Worm (Caenorhabditis elegans) whole organism, mixed stage, embryonic: ENCODE data around the gene srsx-27.

ENCODE experiments used
- M03D4.4 ChIP-seq: sonication (generic microtip); optimal IDR thresholded peaks from 2 replicates; lab custom pipeline; 2017; ENCODE audit warnings: mild to moderate bottlenecking, missing genetic modification characterization, missing compliant biosample characterization
- bed-3 ChIP-seq: fragments of 200-800 bp; sonication (Bioruptor generic); optimal IDR thresholded peaks from 3 replicates; lab custom pipeline; 2018; ENCODE audit warnings: mild to moderate bottlenecking, missing genetic modification characterization, moderate library complexity, missing compliant biosample characterization
- blmp-1 ChIP-seq: fragments of 150-350 bp; optimal IDR thresholded peaks from 2 replicates; lab custom pipeline; 2014; ENCODE audit warnings: missing biosample characterization, missing genetic modification characterization
- ceh-39 ChIP-seq: fragments of 150-350 bp; optimal IDR thresholded peaks from 2 replicates; lab custom pipeline; 2014; ENCODE audit warnings: missing biosample characterization, missing genetic modification characterization
- ceh-43 ChIP-seq: fragments of 200-800 bp; sonication (Bioruptor generic); optimal IDR thresholded peaks from 2 replicates; lab custom pipeline; 2018; ENCODE audit warnings: mild to moderate bottlenecking, missing genetic modification characterization, moderate library complexity, missing compliant biosample characterization
- ceh-83 ChIP-seq: fragments of 200-800 bp; sonication (Bioruptor generic); optimal IDR thresholded peaks from 2 replicates; lab custom pipeline; 2018; ENCODE audit warnings: mild to moderate bottlenecking, missing genetic modification characterization, missing compliant biosample characterization
- ces-1 ChIP-seq: fragments of 150-350 bp; optimal IDR thresholded peaks from 2 replicates; lab custom pipeline; 2014; ENCODE audit warnings: missing biosample characterization, missing genetic modification reagents, missing genetic modification characterization
- cnd-1 ChIP-seq: fragments of 200-800 bp; sonication (Bioruptor generic); optimal IDR thresholded peaks from 2 replicates; lab custom pipeline; 2018; ENCODE audit warnings: mild to moderate bottlenecking, missing genetic modification characterization, missing compliant biosample characterization
- drap-1 ChIP-seq: fragments of 200-800 bp; sonication (Bioruptor generic); optimal IDR thresholded peaks from 3 replicates; lab custom pipeline; 2018; ENCODE audit warnings: mild to moderate bottlenecking, missing genetic modification characterization, missing compliant biosample characterization
- elt-1 ChIP-seq: sonication (generic microtip); optimal IDR thresholded peaks from 2 replicates; lab custom pipeline; 2017; ENCODE audit warnings: missing genetic modification characterization, mild to moderate bottlenecking, missing compliant biosample characterization, antibody characterized with exemption, moderate library complexity, borderline replicate concordance; ENCODE audit not compliant: insufficient read depth
- elt-3 ChIP-seq: fragments of 150-350 bp; optimal IDR thresholded peaks from 2 replicates; lab custom pipeline; 2014; ENCODE audit warnings: missing biosample characterization, missing genetic modification characterization
- ham-2 ChIP-seq: fragments of 200-800 bp; sonication (Bioruptor generic); optimal IDR thresholded peaks from 2 replicates; lab custom pipeline; 2018; ENCODE audit warnings: mild to moderate bottlenecking, missing genetic modification characterization, missing compliant biosample characterization
- hlh-1 ChIP-seq: fragments of 150-350 bp; optimal IDR thresholded peaks from 2 replicates; lab custom pipeline; 2014; ENCODE audit warnings: missing biosample characterization, missing genetic modification reagents, missing genetic modification characterization
- lin-13 ChIP-seq: fragments of 150-350 bp; optimal IDR thresholded peaks from 2 replicates; lab custom pipeline; 2014; ENCODE audit warnings: missing biosample characterization, missing genetic modification characterization
- lin-32 ChIP-seq: fragments of 200-800 bp; sonication (Bioruptor generic); optimal IDR thresholded peaks from 2 replicates; lab custom pipeline; 2018; ENCODE audit warnings: mild to moderate bottlenecking, missing genetic modification characterization, missing compliant biosample characterization
- lsy-2 ChIP-seq: fragments of 150-350 bp; optimal IDR thresholded peaks from 2 replicates; lab custom pipeline; 2014; ENCODE audit warnings: missing biosample characterization, missing genetic modification characterization
- mab-5 ChIP-seq: fragments of 150-350 bp; optimal IDR thresholded peaks from 2 replicates; lab custom pipeline; 2014; ENCODE audit warnings: missing biosample characterization, missing genetic modification characterization
- mep-1 ChIP-seq: fragments of 150-350 bp; optimal IDR thresholded peaks from 2 replicates; lab custom pipeline; 2017; ENCODE audit warnings: missing biosample characterization, missing genetic modification reagents, missing genetic modification characterization, inconsistent platforms
- mls-2 ChIP-seq: sonication (generic microtip); optimal IDR thresholded peaks from 2 replicates; lab custom pipeline; 2016; ENCODE audit warnings: mild to moderate bottlenecking, missing genetic modification characterization, moderate library complexity, missing compliant biosample characterization
- nhr-12 ChIP-seq: fragments of 150-350 bp; optimal IDR thresholded peaks from 2 replicates; lab custom pipeline; 2014; ENCODE audit warnings: missing biosample characterization, missing genetic modification characterization
- nhr-237 ChIP-seq: fragments of 150-350 bp; optimal IDR thresholded peaks from 2 replicates; lab custom pipeline; 2014; ENCODE audit warnings: missing biosample characterization, missing genetic modification characterization
- nhr-28 ChIP-seq: fragments of 150-350 bp; optimal IDR thresholded peaks from 2 replicates; lab custom pipeline; 2014; ENCODE audit warnings: missing biosample characterization, missing genetic modification characterization
- nhr-76 ChIP-seq: sonication (generic microtip); optimal IDR thresholded peaks from 2 replicates; lab custom pipeline; 2017; ENCODE audit warnings: missing biosample characterization, missing genetic modification characterization
- pha-4 ChIP-seq: fragments of 150-350 bp; optimal IDR thresholded peaks from 2 replicates; lab custom pipeline; 2018; ENCODE audit warnings: missing biosample characterization, missing genetic modification reagents, missing genetic modification characterization
- sem-2 ChIP-seq: fragments of 200-800 bp; sonication (Bioruptor generic); optimal IDR thresholded peaks from 2 replicates; lab custom pipeline; 2018; ENCODE audit warnings: mild to moderate bottlenecking, missing genetic modification characterization, missing compliant biosample characterization
- sptf-1 ChIP-seq: sonication (generic microtip); optimal IDR thresholded peaks from 2 replicates; lab custom pipeline; 2017; ENCODE audit warnings: mild to moderate bottlenecking, missing genetic modification characterization, moderate library complexity, missing compliant biosample characterization
- tbx-8 ChIP-seq: fragments of 200-800 bp; sonication (Bioruptor generic); optimal IDR thresholded peaks from 2 replicates; lab custom pipeline; 2018; ENCODE audit warnings: mild to moderate bottlenecking, missing genetic modification characterization, moderate library complexity, missing compliant biosample characterization
- unc-39 ChIP-seq: fragments of 150-350 bp; optimal IDR thresholded peaks from 2 replicates; lab custom pipeline; 2014; ENCODE audit warnings: missing biosample characterization, missing genetic modification characterization
- unc-62 ChIP-seq: fragments of 150-350 bp; optimal IDR thresholded peaks from 2 replicates; lab custom pipeline; 2014; ENCODE audit warnings: missing biosample characterization, missing genetic modification reagents, missing genetic modification characterization
- zip-8 ChIP-seq: fragments of 150-350 bp; optimal IDR thresholded peaks from 2 replicates; lab custom pipeline; 2014; ENCODE audit warnings: missing biosample characterization, missing genetic modification characterization
- ztf-11 ChIP-seq: fragments of 150-350 bp; optimal IDR thresholded peaks from 2 replicates; lab custom pipeline; 2014; ENCODE audit warnings: missing biosample characterization, missing genetic modification characterization

srsx-27 gene

DNA sequence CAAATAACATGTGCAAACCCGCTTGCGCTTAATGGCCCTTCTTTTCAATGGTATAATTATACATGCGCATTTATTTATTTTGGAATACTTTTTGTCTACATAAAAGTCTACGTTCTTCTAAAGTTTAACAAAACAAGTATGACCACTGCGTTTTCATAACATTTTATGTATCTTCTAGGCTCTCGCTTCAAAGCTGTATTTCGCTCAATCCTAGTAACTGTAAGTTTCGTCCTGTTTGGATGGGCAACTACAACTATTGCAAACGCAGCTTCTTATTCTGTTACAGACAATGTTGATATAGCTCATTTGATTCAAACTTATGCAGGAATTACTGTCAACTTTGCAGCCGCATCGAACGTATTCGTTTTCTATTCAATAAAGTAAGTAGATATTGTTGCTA lies at the start of gene srsx-27:
TSS of gene srsx-27 (plus strand) at position 301 of the 400 bp plus-strand sequence.
- TF ChIP-seq pha-4 (tag; lab: Kevin White, UChicago) (no peak), bed-3 (no peak), lsy-2 (no peak), nhr-76 (no peak), M03D4.4 (no peak), mep-1 (no peak)

DNA sequence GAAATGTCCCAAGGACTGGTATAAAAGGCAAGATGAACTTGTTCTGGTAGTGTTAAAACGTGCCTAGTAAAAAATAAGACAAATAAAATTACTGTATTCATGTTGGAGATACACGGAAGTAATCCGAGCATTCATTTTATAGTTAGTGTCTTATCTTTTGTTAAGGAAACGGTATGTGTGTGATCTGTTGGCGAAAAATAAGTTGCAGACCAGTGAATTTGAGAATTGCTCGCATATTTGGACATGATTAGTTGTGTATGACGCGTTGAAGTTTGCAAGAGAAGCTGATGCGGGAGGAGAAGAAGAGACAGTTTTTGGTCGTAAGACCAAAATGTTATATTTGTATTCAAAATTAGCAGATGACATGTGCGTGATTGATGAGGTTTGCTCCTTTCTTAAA lies 47.9 kb upstream of the srsx-27 start, which contains the start of gene C08B6.14:
TSS of gene C08B6.14 (minus strand) at position 101 of the 400 bp plus-strand sequence.
- no peak for TF ChIP-seq unc-62
- no peak for TF ChIP-seq tbx-8 (GFP tag; lab: Kevin White, UChicago)
- TF ChIP-seq hlh-1 (tag; lab: Kevin White, UChicago) = no peak
- TF ChIP-seq sem-2 (GFP tag; lab: Kevin White, UChicago) = no peak
- no peak for TF ChIP-seq blmp-1
- TF ChIP-seq elt-1 (tag; lab: Kevin White, UChicago) = no peak
- no peak for TF ChIP-seq mls-2
- no peak for TF ChIP-seq nhr-12 (tag; lab: Kevin White, UChicago)
- no peak for TF ChIP-seq ceh-83 (GFP tag; lab: Kevin White, UChicago)
- no peak for TF ChIP-seq unc-39 (tag; lab: Kevin White, UChicago)
- no peak for TF ChIP-seq nhr-76
- no peak for TF ChIP-seq ztf-11 (tag; lab: Kevin White, UChicago)
- no peak for TF ChIP-seq ham-2 (GFP tag; lab: Kevin White, UChicago)
- no peak for TF ChIP-seq lin-13

DNA sequence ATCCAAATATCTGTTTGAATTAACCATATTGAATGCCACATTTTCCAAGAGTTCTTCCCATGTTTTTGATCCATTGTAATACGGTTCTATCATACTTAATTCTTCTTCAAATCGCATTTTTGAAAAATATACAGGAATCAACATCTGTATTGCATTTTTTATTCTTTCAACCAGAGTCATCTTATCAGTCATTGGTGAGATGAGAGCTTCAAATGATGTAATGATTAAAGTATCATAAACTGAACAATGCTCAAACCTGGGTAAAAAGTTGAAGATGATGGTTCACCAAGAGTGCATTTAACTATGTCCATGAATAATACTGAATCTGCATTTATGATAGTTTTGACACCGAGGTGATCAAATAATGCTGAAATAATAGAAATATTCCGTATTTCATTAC lies 46.0 kb upstream of the srsx-27 start:
- TF ChIP-seq mls-2 (no peak), elt-3 (tag; lab: Kevin White, UChicago) (no peak), mep-1 (no peak), nhr-76 (no peak), sem-2 (GFP tag; lab: Kevin White, UChicago) (no peak), pha-4 (tag; lab: Kevin White, UChicago) (no peak), zip-8 (tag; lab: Kevin White, UChicago) (no peak), tbx-8 (GFP tag; lab: Kevin White, UChicago) (no peak), bed-3 (no peak), lin-13 (no peak), drap-1 (GFP tag; lab: Kevin White, UChicago) (no peak), ces-1 (GFP tag; lab: Kevin White, UChicago) (no peak), ztf-11 (tag; lab: Kevin White, UChicago) (no peak), ham-2 (GFP tag; lab: Kevin White, UChicago) (no peak), lin-32 (GFP tag; lab: Kevin White, UChicago) (no peak), sptf-1 (tag; lab: Kevin White, UChicago) (no peak), cnd-1 (no peak), unc-62 (no peak), ceh-43 (GFP tag; lab: Kevin White, UChicago) (no peak)

DNA sequence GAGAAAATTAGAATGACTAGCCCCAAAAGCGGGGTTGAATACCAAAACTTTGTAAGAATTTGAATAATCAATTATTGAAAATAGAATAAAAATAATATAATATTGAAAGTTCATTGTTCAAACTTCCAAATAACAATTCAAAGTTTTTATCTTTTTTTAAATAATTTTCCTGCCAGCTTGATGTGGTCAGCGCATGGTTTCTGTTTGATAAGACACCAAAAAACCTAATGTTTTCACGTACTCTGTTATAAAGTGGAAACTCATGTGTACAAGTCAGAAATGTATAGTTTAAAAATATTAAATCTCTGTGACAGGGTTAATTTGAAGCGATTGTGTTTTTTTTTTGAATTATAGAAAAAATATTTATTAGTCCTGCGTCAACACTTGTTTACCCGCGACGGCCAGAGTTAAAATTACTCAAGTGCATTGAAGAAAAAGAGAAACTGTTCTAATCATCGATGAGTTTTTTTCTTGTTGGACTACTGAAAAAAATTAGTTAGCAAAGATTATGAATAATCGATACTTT lies 45.0 kb upstream of the srsx-27 start, which contains the start of gene ugt-17:
TSS of gene ugt-17 (minus strand) at position 180 of the 526 bp plus-strand sequence.
- TF ChIP-seq zip-8 (tag; lab: Kevin White, UChicago) (no peak), nhr-237 (no peak), nhr-76 (no peak), M03D4.4 (no peak), nhr-12 (tag; lab: Kevin White, UChicago) (no peak), nhr-28 (tag; lab: Kevin White, UChicago) (no peak), lin-32 (GFP tag; lab: Kevin White, UChicago) (no peak), ceh-43 (GFP tag; lab: Kevin White, UChicago) (no peak), cnd-1 (no peak)

DNA sequence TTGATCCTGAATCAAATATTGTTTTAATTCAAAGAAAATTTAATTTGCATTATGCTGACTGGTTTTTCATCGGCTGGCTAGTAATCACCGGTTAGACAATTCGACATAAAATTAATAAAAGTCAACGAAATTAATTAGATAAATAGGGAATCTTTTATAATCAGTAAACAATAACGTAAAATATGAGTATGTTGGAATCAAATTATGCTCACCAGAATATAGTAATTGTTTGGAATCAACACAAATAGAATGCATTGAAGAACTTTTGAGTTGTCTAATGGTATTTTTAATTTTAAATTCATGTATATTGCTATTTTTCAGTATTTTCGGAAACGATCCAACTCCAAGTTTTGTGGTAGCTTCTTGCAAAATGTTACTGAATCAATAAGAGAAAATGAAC lies 44.4 kb upstream of the srsx-27 start, which contains the start of gene C08B6.2:
TSS of gene C08B6.2 (plus strand) at position 301 of the 400 bp plus-strand sequence.
- no peak for TF ChIP-seq nhr-12 (tag; lab: Kevin White, UChicago)
- no peak for TF ChIP-seq tbx-8 (GFP tag; lab: Kevin White, UChicago)
- no peak for TF ChIP-seq M03D4.4
- no peak for TF ChIP-seq mep-1
- no peak for TF ChIP-seq nhr-76
- no peak for TF ChIP-seq sptf-1 (tag; lab: Kevin White, UChicago)
- TF ChIP-seq unc-39 (tag; lab: Kevin White, UChicago) = no peak
- no peak for TF ChIP-seq blmp-1
- TF ChIP-seq ceh-39 (tag; lab: Kevin White, UChicago) = no peak
- no peak for TF ChIP-seq nhr-237
- no peak for TF ChIP-seq nhr-28 (tag; lab: Kevin White, UChicago)
- TF ChIP-seq lsy-2 = no peak
- TF ChIP-seq mab-5 (tag; lab: Kevin White, UChicago) = no peak
- TF ChIP-seq bed-3 = no peak
- no peak for TF ChIP-seq mls-2
- no peak for TF ChIP-seq cnd-1
- no peak for TF ChIP-seq unc-62
- no peak for TF ChIP-seq hlh-1 (tag; lab: Kevin White, UChicago)
